Fruit fly (Drosophila melanogaster) whole organism, embryonic: ENCODE data around the gene Osi21.

Experiments
- Abd-B ChIP-seq: fragments of 200-800 bp; sonication (Bioruptor generic); optimal IDR thresholded peaks from 2 replicates; lab custom pipeline; 2018; ENCODE audit warnings: missing biosample characterization, mild to moderate bottlenecking, missing genetic modification characterization, moderate library complexity
- Ada2b ChIP-seq: fragments of 200-800 bp; sonication (Bioruptor generic); IDR thresholded peaks from 2 replicates; pipeline ENCODE4 v1.3.6; 2022; ENCODE audit warnings: missing biosample characterization, missing genetic modification characterization
- C15 ChIP-seq: fragments of 200-800 bp; sonication (Bioruptor generic); IDR thresholded peaks from 3 replicates; pipeline ENCODE4 v1.3.6; 2022; ENCODE audit warnings: missing biosample characterization, missing genetic modification characterization
- CG10267 ChIP-seq: fragments of 200-800 bp; sonication (Bioruptor generic); optimal IDR thresholded peaks from 2 replicates; lab custom pipeline; 2018; ENCODE audit warnings: missing biosample characterization, mild to moderate bottlenecking, missing genetic modification characterization, moderate library complexity
- CG11398 ChIP-seq: fragments of 200-800 bp; sonication (Bioruptor generic); optimal IDR thresholded peaks from 2 replicates; lab custom pipeline; 2016; ENCODE audit warnings: missing biosample characterization, missing genetic modification characterization
- CG12769 ChIP-seq: fragments of 200-800 bp; sonication (Bioruptor generic); optimal IDR thresholded peaks from 2 replicates; lab custom pipeline; 2019; ENCODE audit warnings: missing biosample characterization, mild to moderate bottlenecking, missing genetic modification characterization, moderate library complexity
- CG14710 ChIP-seq: fragments of 200-800 bp; sonication (Bioruptor generic); optimal IDR thresholded peaks from 3 replicates; lab custom pipeline; 2019; ENCODE audit warnings: missing biosample characterization, mild to moderate bottlenecking, missing genetic modification characterization, moderate library complexity
- CG16813 ChIP-seq: fragments of 200-800 bp; sonication (Bioruptor generic); IDR thresholded peaks from 3 replicates; pipeline ENCODE4 v1.3.6; 2022; ENCODE audit warnings: missing biosample characterization, missing genetic modification characterization; ENCODE audit not compliant: partially characterized antibody
- CG17186 ChIP-seq: fragments of 200-800 bp; sonication (Bioruptor generic); optimal IDR thresholded peaks from 3 replicates; lab custom pipeline; 2017; ENCODE audit warnings: missing biosample characterization, missing genetic modification reagents, missing genetic modification characterization
- CG1792 ChIP-seq: fragments of 200-800 bp; sonication (Bioruptor generic); optimal IDR thresholded peaks from 2 replicates; lab custom pipeline; 2016; ENCODE audit warnings: missing biosample characterization, missing genetic modification characterization
- CG2875 ChIP-seq: fragments of 200-800 bp; sonication (Bioruptor generic); optimal IDR thresholded peaks from 2 replicates; lab custom pipeline; 2017; ENCODE audit warnings: missing biosample characterization, mild to moderate bottlenecking, missing genetic modification characterization, missing genetic modification reagents
- CG34422 ChIP-seq: fragments of 200-800 bp; sonication (Bioruptor generic); IDR thresholded peaks from 3 replicates; pipeline ENCODE4 v1.3.6; 2022; ENCODE audit warnings: missing biosample characterization, missing genetic modification characterization
- CG3726 ChIP-seq: fragments of 200-800 bp; sonication (Bioruptor generic); IDR thresholded peaks from 3 replicates; pipeline ENCODE4, ENCODE4 v1.3.6; 2022; ENCODE audit warnings: missing biosample characterization, missing genetic modification characterization
- CG4360 ChIP-seq: fragments of 200-800 bp; sonication (Bioruptor generic); IDR thresholded peaks from 2 replicates; pipeline ENCODE4 v1.3.6; 2022; ENCODE audit warnings: missing biosample characterization, missing genetic modification characterization
- CG4707 ChIP-seq: fragments of 200-800 bp; sonication (Bioruptor generic); optimal IDR thresholded peaks from 2 replicates; lab custom pipeline; 2018; ENCODE audit warnings: missing biosample characterization, mild to moderate bottlenecking, missing genetic modification characterization, moderate library complexity
- CG4854 ChIP-seq: fragments of 200-800 bp; sonication (Bioruptor generic); optimal IDR thresholded peaks from 2 replicates; lab custom pipeline; 2016; ENCODE audit warnings: missing biosample characterization, missing genetic modification characterization, inconsistent platforms
- CG6254 ChIP-seq: fragments of 200-800 bp; sonication (Bioruptor generic); optimal IDR thresholded peaks from 3 replicates; lab custom pipeline; 2017; ENCODE audit warnings: mild to moderate bottlenecking, missing biosample characterization, missing genetic modification reagents, missing genetic modification characterization
- CG6765 ChIP-seq: fragments of 200-800 bp; sonication (Bioruptor generic); optimal IDR thresholded peaks from 3 replicates; lab custom pipeline; 2017; ENCODE audit warnings: missing biosample characterization, mild to moderate bottlenecking, missing genetic modification characterization
- Ets97D ChIP-seq: fragments of 200-800 bp; sonication (Bioruptor generic); optimal IDR thresholded peaks from 3 replicates; lab custom pipeline; 2016; ENCODE audit warnings: missing biosample characterization, missing genetic modification characterization
- HHEX ChIP-seq: fragments of 200-800 bp; sonication (Bioruptor generic); optimal IDR thresholded peaks from 3 replicates; lab custom pipeline; 2017; ENCODE audit warnings: missing biosample characterization, mild to moderate bottlenecking, missing genetic modification characterization, missing genetic modification reagents
- HLH54F ChIP-seq: fragments of 200-800 bp; sonication (Bioruptor generic); optimal IDR thresholded peaks from 3 replicates; lab custom pipeline; 2016; ENCODE audit warnings: missing biosample characterization, missing genetic modification characterization
- Hey ChIP-seq: fragments of 200-800 bp; sonication (Bioruptor generic); optimal IDR thresholded peaks from 3 replicates; lab custom pipeline; 2018; ENCODE audit warnings: missing biosample characterization, mild to moderate bottlenecking, missing genetic modification characterization
- Hr39 ChIP-seq: fragments of >200 bp; optimal IDR thresholded peaks from 2 replicates; lab custom pipeline; 2017
- MESR4 ChIP-seq: fragments of 200-800 bp; sonication (Bioruptor generic); optimal IDR thresholded peaks from 2 replicates; lab custom pipeline; 2018; ENCODE audit warnings: missing biosample characterization, mild to moderate bottlenecking, missing genetic modification characterization, moderate library complexity
- Med ChIP-seq: fragments of 200-800 bp; sonication (Bioruptor generic); peaks from one replicate; lab custom pipeline; 2016; ENCODE audit warnings: missing biosample characterization, missing genetic modification characterization, mild to moderate bottlenecking, inconsistent platforms, moderate library complexity
- Mes4 ChIP-seq: fragments of 200-800 bp; sonication (Bioruptor generic); optimal IDR thresholded peaks from 2 replicates; lab custom pipeline; 2016; ENCODE audit warnings: missing biosample characterization, missing genetic modification characterization
- NC2α ChIP-seq: fragments of 200-800 bp; sonication (Bioruptor generic); optimal IDR thresholded peaks from 2 replicates; lab custom pipeline; 2016; ENCODE audit warnings: missing biosample characterization, missing genetic modification characterization
- Oli ChIP-seq: fragments of 200-800 bp; sonication (Bioruptor generic); optimal IDR thresholded peaks from 2 replicates; lab custom pipeline; 2018; ENCODE audit warnings: missing biosample characterization, mild to moderate bottlenecking, missing genetic modification characterization, moderate library complexity
- Opbp ChIP-seq: fragments of 200-800 bp; sonication (Bioruptor generic); IDR thresholded peaks from 3 replicates; pipeline ENCODE4 v1.3.6; 2022; ENCODE audit warnings: missing biosample characterization, missing genetic modification characterization; ENCODE audit not compliant: partially characterized antibody
- Optix ChIP-seq: fragments of 200-800 bp; sonication (Bioruptor generic); IDR thresholded peaks from 3 replicates; pipeline ENCODE4 v1.3.6; 2022; ENCODE audit warnings: missing biosample characterization, missing genetic modification characterization
- Usf ChIP-seq: fragments of 200-800 bp; sonication (Bioruptor generic); optimal IDR thresholded peaks from 2 replicates; lab custom pipeline; 2017; ENCODE audit warnings: missing genotype, missing biosample characterization, missing genetic modification characterization
- Xrp1 ChIP-seq: fragments of 200-800 bp; sonication (Bioruptor generic); IDR thresholded peaks from 2 replicates; pipeline ENCODE4 v1.3.6; 2022; ENCODE audit warnings: missing biosample characterization, missing genetic modification characterization
- ab ChIP-seq: fragments of 200-800 bp; sonication (Bioruptor generic); optimal IDR thresholded peaks from 2 replicates; lab custom pipeline; 2016; ENCODE audit warnings: missing biosample characterization, missing genetic modification characterization
- bcd ChIP-seq: fragments of 200-800 bp; sonication (Bioruptor generic); optimal IDR thresholded peaks from 2 replicates; lab custom pipeline; 2017; ENCODE audit warnings: missing biosample characterization, mild to moderate bottlenecking, missing genetic modification characterization
- bowl ChIP-seq: fragments of 200-800 bp; sonication (Bioruptor generic); IDR thresholded peaks from 2 replicates; pipeline ENCODE4 v1.3.6; 2022; ENCODE audit warnings: missing biosample characterization, missing genetic modification characterization
- cato ChIP-seq: fragments of 200-800 bp; sonication (Bioruptor generic); optimal IDR thresholded peaks from 2 replicates; lab custom pipeline; 2016; ENCODE audit warnings: missing biosample characterization, missing genetic modification characterization, borderline replicate concordance
- eyg ChIP-seq: fragments of 200-800 bp; sonication (Bioruptor generic); optimal IDR thresholded peaks from 3 replicates; lab custom pipeline; 2016; ENCODE audit warnings: missing biosample characterization, missing genetic modification characterization
- gsb ChIP-seq: fragments of 200-800 bp; sonication (Bioruptor generic); IDR thresholded peaks from 2 replicates; pipeline ENCODE4 v1.3.6; 2022; ENCODE audit warnings: missing biosample characterization, missing genetic modification characterization
- ken ChIP-seq: fragments of 200-800 bp; sonication (Bioruptor generic); IDR thresholded peaks from 3 replicates; pipeline ENCODE4 v1.3.6; 2022; ENCODE audit warnings: missing biosample characterization, missing genetic modification characterization
- lab ChIP-seq: fragments of 200-800 bp; sonication (Bioruptor generic); optimal IDR thresholded peaks from 3 replicates; lab custom pipeline; 2017; ENCODE audit warnings: missing biosample characterization, missing genetic modification characterization, mild to moderate bottlenecking, moderate library complexity, missing genetic modification reagents
- nmo ChIP-seq: fragments of 200-800 bp; sonication (Bioruptor generic); optimal IDR thresholded peaks from 2 replicates; lab custom pipeline; 2018; ENCODE audit warnings: missing biosample characterization, mild to moderate bottlenecking, missing genetic modification characterization, moderate library complexity
- peb ChIP-seq: fragments of 200-800 bp; sonication (Bioruptor generic); IDR thresholded peaks from 2 replicates; pipeline ENCODE4 v1.3.6; 2022; ENCODE audit warnings: missing biosample characterization, missing genetic modification characterization
- phol ChIP-seq: fragments of 200-800 bp; sonication (Bioruptor generic); optimal IDR thresholded peaks from 3 replicates; lab custom pipeline; 2018; ENCODE audit warnings: missing biosample characterization, mild to moderate bottlenecking, missing genetic modification characterization, moderate library complexity
- ranshi ChIP-seq: fragments of 200-800 bp; sonication (Bioruptor generic); IDR thresholded peaks from 2 replicates; pipeline ENCODE4 v1.3.6; 2022; ENCODE audit warnings: missing biosample characterization, missing genetic modification characterization
- sna ChIP-seq: fragments of 200-800 bp; sonication (Bioruptor generic); IDR thresholded peaks from 2 replicates; pipeline ENCODE4 v1.3.6; 2022; ENCODE audit warnings: missing biosample characterization, missing genetic modification characterization; ENCODE audit not compliant: partially characterized antibody
- sqz ChIP-seq: fragments of 200-800 bp; sonication (Bioruptor generic); optimal IDR thresholded peaks from 3 replicates; lab custom pipeline; 2018; ENCODE audit warnings: missing biosample characterization, mild to moderate bottlenecking, missing genetic modification characterization
- tap ChIP-seq: fragments of 200-800 bp; optimal IDR thresholded peaks from 3 replicates; lab custom pipeline; 2019; ENCODE audit warnings: missing biosample characterization, mild to moderate bottlenecking, missing genetic modification characterization, moderate library complexity
- tio ChIP-seq: fragments of 200-800 bp; sonication (Bioruptor generic); optimal IDR thresholded peaks from 2 replicates; lab custom pipeline; 2017; ENCODE audit warnings: missing biosample characterization, missing genetic modification characterization, inconsistent platforms
- tll ChIP-seq, 2 experiments: fragments of 200-800 bp in 1 of 2; fragments of >200 bp in 1 of 2; sonication (Bioruptor generic) in 1 of 2; optimal IDR thresholded peaks; 2 replicates each; lab custom pipeline; 2017 to 2019; ENCODE audit warnings: missing biosample characterization in 2 of 2, missing genetic modification characterization in 2 of 2, mild to moderate bottlenecking in 1 of 2, moderate library complexity in 1 of 2
- wek ChIP-seq: fragments of 200-800 bp; sonication (Bioruptor generic); optimal IDR thresholded peaks from 3 replicates; lab custom pipeline; 2018; ENCODE audit warnings: missing biosample characterization, mild to moderate bottlenecking, missing genetic modification characterization, moderate library complexity
- yki ChIP-seq: fragments of >200 bp; optimal IDR thresholded peaks from 3 replicates; lab custom pipeline; 2018
- z ChIP-seq: fragments of 200-800 bp; sonication (Bioruptor generic); IDR thresholded peaks from 3 replicates; pipeline ENCODE4 v1.3.6; 2022; ENCODE audit warnings: missing biosample characterization, missing genetic modification characterization

Gene Osi21

DNA sequence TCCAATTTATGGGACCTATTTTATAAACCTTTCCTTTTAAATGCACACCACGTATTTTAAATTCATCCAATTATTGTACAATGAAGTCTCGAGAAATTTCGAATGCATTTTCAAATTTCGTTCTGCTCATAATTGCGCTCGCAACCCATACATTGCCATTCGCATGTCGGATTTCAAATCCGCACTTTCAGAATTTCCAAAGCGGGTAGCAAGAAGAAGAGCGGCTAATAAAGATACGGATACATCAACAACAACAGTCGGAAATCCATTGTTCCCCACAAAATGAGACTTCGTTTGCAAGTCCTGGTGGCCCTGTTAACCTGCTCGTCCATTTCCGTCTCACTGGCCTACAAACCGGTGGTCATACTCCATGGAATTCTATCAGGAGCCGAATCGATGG is 5.4 kb downstream of the Osi21 start, which contains the start of gene Ppt2 (continued):
- no peak for TF ChIP-seq Oli (tag; lab: Kevin White, UChicago)
- TF ChIP-seq ken (GFP tag; lab: Robert Waterston, UW), result no peak
- TF ChIP-seq Hr39 (lab: Kevin White, UChicago), result no peak
- TF ChIP-seq CG4854 (GFP tag; lab: Kevin White, UChicago), result no peak
- peak; percentile 28 for TF ChIP-seq CG10267 (tag; lab: Kevin White, UChicago)
- TF ChIP-seq C15, result no peak
- peak; percentile 13 for TF ChIP-seq nmo (GFP tag; lab: Kevin White, UChicago)
- TF ChIP-seq CG12769 (tag; lab: Kevin White, UChicago), result no peak
- TF ChIP-seq wek (GFP tag; lab: Kevin White, UChicago), result no peak
- TF ChIP-seq CG1792 (GFP tag; lab: Kevin White, UChicago), result no peak
- TF ChIP-seq bcd (GFP tag; lab: Kevin White, UChicago), result no peak
- no peak for TF ChIP-seq Hey
- TF ChIP-seq CG6254 (GFP tag; lab: Kevin White, UChicago), result no peak
- peak; percentile 72 for TF ChIP-seq yki (lab: Kevin White, UChicago)
- peak; percentile 31 for TF ChIP-seq phol (tag; lab: Kevin White, UChicago)
- TF ChIP-seq lab (GFP tag; lab: Kevin White, UChicago), result no peak
- TF ChIP-seq peb, result no peak
- TF ChIP-seq eyg, result no peak
- TF ChIP-seq CG2875 (GFP tag; lab: Kevin White, UChicago), result no peak
- no peak for TF ChIP-seq tap (tag; lab: Kevin White, UChicago)
- TF ChIP-seq cato (GFP tag; lab: Kevin White, UChicago), result no peak
- TF ChIP-seq NC2α (GFP tag; lab: Kevin White, UChicago), result no peak
- no peak for TF ChIP-seq bowl (GFP tag; lab: Robert Waterston, UW)
- peak; percentile 62; the same call in 1 of the 3 replicates for TF ChIP-seq CG34422
- no peak for TF ChIP-seq HLH54F (GFP tag; lab: Kevin White, UChicago)
- no peak for TF ChIP-seq z (GFP tag; lab: Robert Waterston, UW)
- TF ChIP-seq sqz, result no peak
- TF ChIP-seq Ets97D (GFP tag; lab: Kevin White, UChicago), result peak; percentile 52
- TF ChIP-seq ab (GFP tag; lab: Kevin White, UChicago), result no peak
- no peak for TF ChIP-seq CG11398 (GFP tag; lab: Kevin White, UChicago)
- TF ChIP-seq Ada2b (GFP tag; lab: Robert Waterston, UW), result no peak
- no peak for TF ChIP-seq tll (GFP tag; optimal IDR thresholded peaks at IDR 0.05; lab: Kevin White, UChicago)
- TF ChIP-seq CG16813, result no peak
- TF ChIP-seq CG4360 (GFP tag; lab: Robert Waterston, UW), result no peak; the same call in 1 of the 2 replicates
- TF ChIP-seq CG6765 (GFP tag; lab: Kevin White, UChicago), result no peak
- TF ChIP-seq Usf (GFP tag; lab: Kevin White, UChicago), result no peak
- TF ChIP-seq HHEX (GFP tag; lab: Kevin White, UChicago), result no peak
- no peak for TF ChIP-seq Xrp1 (GFP tag; lab: Robert Waterston, UW)
- TF ChIP-seq Optix (GFP tag; lab: Robert Waterston, UW), result no peak
- no peak for TF ChIP-seq gsb (GFP tag; lab: Robert Waterston, UW)
- TF ChIP-seq Abd-B (GFP tag; lab: Kevin White, UChicago), result peak; percentile 10
- no peak for TF ChIP-seq CG17186
- TF ChIP-seq ranshi (GFP tag; lab: Robert Waterston, UW), result no peak
- peak; percentile 30 for TF ChIP-seq CG14710 (tag; lab: Kevin White, UChicago)
- TF ChIP-seq MESR4 (GFP tag; lab: Kevin White, UChicago), result peak; percentile 76
- TF ChIP-seq CG3726 (GFP tag; lab: Robert Waterston, UW), result no peak
- no peak for TF ChIP-seq Med (GFP tag; lab: Kevin White, UChicago)
- no peak for TF ChIP-seq CG4707 (GFP tag; lab: Kevin White, UChicago)
- TF ChIP-seq Opbp, result peak; percentile 39; the same call in 2 of the 3 replicates
- no peak for TF ChIP-seq sna (GFP tag; lab: Robert Waterston, UW)
- TF ChIP-seq tio (GFP tag; lab: Kevin White, UChicago), result no peak
- no peak for TF ChIP-seq Mes4 (GFP tag; lab: Kevin White, UChicago)
